Worm (Caenorhabditis elegans) whole organism, L2 larva: ENCODE measurements around the gene ttx-1.

Source experiments
- F13H6.1 ChIP-seq: sonication (generic microtip); optimal IDR thresholded peaks from 2 replicates; lab custom pipeline; 2016; ENCODE audit warnings: missing genetic modification characterization, missing compliant biosample characterization
- R02D3.7 ChIP-seq: fragments of 150-350 bp; optimal IDR thresholded peaks from 2 replicates; lab custom pipeline; 2014; ENCODE audit warnings: missing biosample characterization, missing genetic modification characterization
- Y55F3AM.14 ChIP-seq: fragments of 200-800 bp; sonication (Bioruptor generic); optimal IDR thresholded peaks from 2 replicates; lab custom pipeline; 2018; ENCODE audit warnings: mild to moderate bottlenecking, missing genetic modification characterization, missing compliant biosample characterization
- ama-1 ChIP-seq: fragments of 150-350 bp; optimal IDR thresholded peaks from 2 replicates; lab custom pipeline; 2018; ENCODE audit warnings: inconsistent platforms
- ceh-16 ChIP-seq: fragments of 150-350 bp; optimal IDR thresholded peaks from 2 replicates; lab custom pipeline; 2014; ENCODE audit warnings: missing biosample characterization, missing genetic modification characterization
- elt-1 ChIP-seq: fragments of 150-350 bp; optimal IDR thresholded peaks from 2 replicates; lab custom pipeline; 2014; ENCODE audit warnings: missing biosample characterization, missing genetic modification characterization
- elt-3 ChIP-seq: sonication (generic microtip); optimal IDR thresholded peaks from 2 replicates; lab custom pipeline; 2017; ENCODE audit warnings: missing biosample characterization, missing genetic modification characterization
- mbf-1 ChIP-seq: sonication (generic microtip); optimal IDR thresholded peaks from 2 replicates; lab custom pipeline; 2017; ENCODE audit warnings: missing biosample characterization, missing genetic modification characterization
- mdl-1 ChIP-seq, 2 experiments: fragments of 150-350 bp in 1 of 2; sonication (generic microtip) in 1 of 2; optimal IDR thresholded peaks; 2 replicates each; lab custom pipeline; 2017; ENCODE audit warnings: missing biosample characterization in 2 of 2, missing genetic modification characterization in 2 of 2
- nhr-77 ChIP-seq: fragments of 150-350 bp; optimal IDR thresholded peaks from 2 replicates; lab custom pipeline; 2014; ENCODE audit warnings: missing biosample characterization, missing genetic modification characterization
- skn-1 ChIP-seq: sonication (generic microtip); optimal IDR thresholded peaks from 2 replicates; lab custom pipeline; 2017; ENCODE audit warnings: missing biosample characterization, missing genetic modification characterization
- unc-55 ChIP-seq: fragments of 150-350 bp; sonication (generic microtip); optimal IDR thresholded peaks from 3 replicates; lab custom pipeline; 2014; ENCODE audit warnings: missing biosample characterization, missing genetic modification reagents, missing genetic modification characterization
- zag-1 ChIP-seq: fragments of 150-350 bp; optimal IDR thresholded peaks from 2 replicates; lab custom pipeline; 2014; ENCODE audit warnings: missing biosample characterization, missing genetic modification characterization
- ztf-4 ChIP-seq: fragments of 150-350 bp; optimal IDR thresholded peaks from 2 replicates; lab custom pipeline; 2014; ENCODE audit warnings: missing biosample characterization, missing genetic modification characterization

DNA sequence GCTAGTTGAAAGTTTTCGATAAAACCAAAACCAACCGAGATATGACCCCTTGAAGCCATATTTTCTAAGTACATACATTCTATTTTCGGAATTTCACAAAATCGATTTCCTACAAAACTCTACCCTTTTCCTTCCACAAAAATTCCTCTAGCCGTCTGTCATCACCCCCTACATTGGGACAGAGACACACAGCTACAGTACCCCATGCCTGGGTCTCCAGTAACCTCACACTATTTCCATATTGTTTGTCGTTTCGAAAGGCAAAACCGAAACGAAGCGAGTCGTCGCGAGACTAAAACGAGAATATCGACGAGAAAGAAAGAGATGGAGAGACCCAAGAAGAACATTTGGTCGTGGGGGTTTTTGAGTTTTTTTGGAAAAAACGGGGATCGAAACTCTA is 4.4 kb upstream of the ttx-1 start:
- TF ChIP-seq skn-1 (tag; lab: Kevin White, UChicago) (no peak), elt-3 (tag; lab: Kevin White, UChicago) (no peak), F13H6.1 (peak; percentile 19), ama-1 (lab: Kevin White, UChicago) (no peak), zag-1 (tag; lab: Kevin White, UChicago) (no peak), nhr-77 (no peak), mdl-1 (tag; optimal IDR thresholded peaks at IDR 0.05; lab: Kevin White, UChicago) (no peak), ceh-16 (tag; lab: Kevin White, UChicago) (no peak), R02D3.7 (tag; lab: Kevin White, UChicago) (no peak), unc-55 (GFP tag; lab: Kevin White, UChicago) (no peak), ztf-4 (no peak), Y55F3AM.14 (GFP tag; lab: Kevin White, UChicago) (no peak), mbf-1 (tag; lab: Kevin White, UChicago) (no peak), elt-1 (tag; lab: Kevin White, UChicago) (no peak)
